Fruit fly (Drosophila melanogaster): ENCODE measurements around the gene CG7914.

The CG7914 gene

DNA sequence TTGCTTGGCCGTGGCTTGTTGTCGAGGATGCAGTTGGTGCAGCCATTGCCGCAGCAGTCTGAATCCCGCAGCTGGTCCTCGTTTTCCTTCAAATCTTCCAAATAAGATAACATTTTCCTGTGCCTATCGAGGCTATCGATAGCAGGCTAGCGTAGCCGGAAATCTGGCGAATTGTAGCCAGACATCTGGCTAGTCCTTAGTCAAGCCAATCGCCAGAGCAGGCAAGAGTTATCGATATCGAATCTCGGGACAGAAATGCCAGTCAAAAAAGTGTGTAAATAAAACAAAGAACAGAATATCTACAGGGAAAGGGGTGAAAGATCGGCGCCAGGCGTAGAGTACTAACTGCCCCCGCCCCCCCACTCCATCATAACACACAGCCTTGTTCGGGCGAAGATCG lies at the start of gene CG7914, which contains the start of gene CG14194:
TSS of gene CG7914 (minus strand) at position 113 of the 400 bp plus-strand sequence.
TSS of gene CG14194 (plus strand) at position 220 of the 400 bp plus-strand sequence.
- TF ChIP-seq usp (GFP tag; optimal IDR thresholded peaks at IDR 0.05) (no peak), Dll (optimal IDR thresholded peaks at IDR 0.05) (no peak), EcR (GFP tag; optimal IDR thresholded peaks at IDR 0.05) (no peak), psq (optimal IDR thresholded peaks at IDR 0.05) (no peak), CG8478 (optimal IDR thresholded peaks at IDR 0.05) (no peak), pan (optimal IDR thresholded peaks at IDR 0.05) (no peak)

- TF ChIP-seq psq (optimal IDR thresholded peaks at IDR 0.05) (no peak), EcR (GFP tag; optimal IDR thresholded peaks at IDR 0.05) (no peak), pan (optimal IDR thresholded peaks at IDR 0.05) (no peak), Dll (optimal IDR thresholded peaks at IDR 0.05) (no peak), usp (GFP tag; optimal IDR thresholded peaks at IDR 0.05) (no peak), CG8478 (optimal IDR thresholded peaks at IDR 0.05) (no peak)
Measured at dm6 chrX:19241790-19242373, 48.6 kb upstream of the CG7914 start, which contains the start of gene CG14196. TSS of gene CG14196 (minus strand) at chrX:19241840.

DNA sequence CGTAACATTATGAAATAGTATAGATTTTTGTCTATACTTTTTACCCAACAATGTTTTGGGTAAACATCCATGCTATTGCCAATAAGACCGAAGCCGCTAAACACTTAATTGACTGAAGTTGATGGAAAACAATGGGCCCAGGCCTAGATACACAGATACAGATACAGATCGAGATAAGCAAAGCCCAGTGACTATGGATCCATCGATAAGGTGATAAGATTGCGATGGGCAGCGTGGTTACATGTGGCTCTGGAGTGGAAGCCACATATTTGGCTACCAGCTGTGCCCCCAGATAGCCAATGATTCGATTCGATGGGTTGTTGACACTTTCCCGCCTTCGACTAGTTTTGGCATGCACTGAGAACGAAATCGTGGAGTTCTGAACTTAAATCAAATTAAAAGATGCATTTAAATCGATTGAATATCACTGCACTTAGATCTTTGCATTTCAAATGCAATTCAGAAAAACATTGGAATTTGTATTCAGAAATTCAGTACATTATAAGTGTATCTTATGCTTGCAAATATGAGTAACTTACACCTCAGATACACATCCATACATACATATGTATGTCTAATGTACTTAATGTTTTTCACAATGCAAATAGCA lies 47.1 kb upstream of the CG7914 start:
- TF ChIP-seq usp (GFP tag; optimal IDR thresholded peaks at IDR 0.05) = no peak
- no peak for TF ChIP-seq psq (optimal IDR thresholded peaks at IDR 0.05)
- TF ChIP-seq Dll (optimal IDR thresholded peaks at IDR 0.05) = no peak
- TF ChIP-seq EcR (GFP tag; optimal IDR thresholded peaks at IDR 0.05) = no peak
- TF ChIP-seq CG8478 (optimal IDR thresholded peaks at IDR 0.05) = no peak
- no peak for TF ChIP-seq pan (optimal IDR thresholded peaks at IDR 0.05)

- no peak for TF ChIP-seq psq (optimal IDR thresholded peaks at IDR 0.05)
Measured at dm6 chrX:19239365-19239764, 46.1 kb upstream of the CG7914 start.

DNA sequence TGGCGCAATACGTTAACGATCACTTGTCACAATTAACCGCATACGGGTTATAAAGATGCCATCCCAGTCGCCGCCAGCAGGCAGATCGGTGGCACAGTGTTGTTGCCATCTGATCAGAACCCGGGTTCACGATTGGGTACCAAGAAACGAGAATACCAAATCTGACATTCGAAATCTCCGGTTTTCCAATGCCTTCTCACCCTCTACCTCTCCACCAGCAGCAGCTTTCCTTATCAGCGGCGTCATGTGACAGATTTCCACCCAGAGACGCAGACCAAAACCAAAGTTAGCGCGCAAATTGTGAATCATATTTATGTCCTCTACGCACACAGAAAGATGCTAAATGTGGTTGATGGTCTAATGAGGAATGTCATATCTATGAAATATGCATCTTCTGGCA lies 45.4 kb upstream of the CG7914 start:
- TF ChIP-seq pan (optimal IDR thresholded peaks at IDR 0.05) (no peak), CG8478 (optimal IDR thresholded peaks at IDR 0.05) (no peak), psq (optimal IDR thresholded peaks at IDR 0.05) (no peak), usp (GFP tag; optimal IDR thresholded peaks at IDR 0.05) (no peak), Dll (optimal IDR thresholded peaks at IDR 0.05) (no peak), EcR (GFP tag; optimal IDR thresholded peaks at IDR 0.05) (no peak)

dm6 chrX:19229855-19230433 lies 36.7 kb upstream of the CG7914 start:
- TF ChIP-seq usp (GFP tag; optimal IDR thresholded peaks at IDR 0.05) (no peak), psq (optimal IDR thresholded peaks at IDR 0.05) (no peak), CG8478 (optimal IDR thresholded peaks at IDR 0.05) (no peak), EcR (GFP tag; optimal IDR thresholded peaks at IDR 0.05) (no peak), Dll (optimal IDR thresholded peaks at IDR 0.05) (no peak), pan (optimal IDR thresholded peaks at IDR 0.05) (no peak)

DNA sequence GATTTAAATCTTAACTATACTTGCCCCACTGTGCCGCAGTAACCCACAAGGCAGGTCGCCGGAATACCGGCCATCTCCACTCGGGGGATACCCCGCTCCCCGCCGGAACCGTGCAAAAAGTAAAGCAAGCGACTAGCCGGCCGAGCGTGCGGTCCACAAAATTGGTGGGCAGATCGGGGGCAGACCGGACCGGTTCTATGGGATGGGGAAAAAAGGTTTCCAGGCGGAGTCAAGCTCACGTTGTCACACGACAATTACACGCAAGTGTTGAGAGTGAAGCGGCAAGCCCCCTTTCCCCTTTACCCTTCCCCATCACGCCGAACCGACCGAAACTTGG lies 32.0 kb upstream of the CG7914 start:
- TF ChIP-seq CG8478 (optimal IDR thresholded peaks at IDR 0.05) (no peak), pan (optimal IDR thresholded peaks at IDR 0.05) (no peak), psq (optimal IDR thresholded peaks at IDR 0.05) (no peak), EcR (GFP tag; optimal IDR thresholded peaks at IDR 0.05) (no peak), Dll (optimal IDR thresholded peaks at IDR 0.05) (no peak), usp (GFP tag; optimal IDR thresholded peaks at IDR 0.05) (no peak)

DNA sequence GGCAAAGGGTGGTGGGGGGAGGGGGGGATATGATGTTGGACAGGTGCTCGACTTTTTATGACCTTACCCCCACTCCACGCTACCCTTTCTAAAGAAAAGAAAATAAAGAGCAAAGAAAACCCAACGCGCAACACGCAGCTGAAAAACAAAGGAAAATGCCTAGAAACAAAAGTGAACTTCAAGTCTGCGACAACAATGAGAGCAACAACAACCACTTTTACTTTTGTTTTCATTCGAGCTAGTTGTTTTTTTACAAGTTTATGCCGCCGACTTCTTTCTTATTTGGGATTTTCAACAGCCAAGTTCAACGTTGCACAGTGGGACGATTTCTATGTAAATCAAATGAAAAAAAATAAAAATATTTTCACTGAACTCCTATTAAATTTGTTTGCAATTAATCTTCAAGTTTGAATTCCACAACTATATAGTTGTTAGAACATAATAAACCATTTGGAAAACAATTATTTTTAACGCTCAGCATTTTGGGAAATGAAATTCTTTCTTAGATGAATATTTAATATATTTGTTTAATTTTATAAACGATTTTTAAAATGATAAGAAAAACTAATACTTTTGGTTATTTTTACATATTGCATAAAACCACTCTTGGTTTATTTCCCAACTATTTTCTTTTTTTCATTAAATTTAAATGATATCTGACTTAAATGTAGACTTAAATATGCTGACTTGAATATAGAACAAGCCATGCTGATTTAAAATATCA lies 31.5 kb upstream of the CG7914 start:
- no peak for TF ChIP-seq psq (optimal IDR thresholded peaks at IDR 0.05)

DNA sequence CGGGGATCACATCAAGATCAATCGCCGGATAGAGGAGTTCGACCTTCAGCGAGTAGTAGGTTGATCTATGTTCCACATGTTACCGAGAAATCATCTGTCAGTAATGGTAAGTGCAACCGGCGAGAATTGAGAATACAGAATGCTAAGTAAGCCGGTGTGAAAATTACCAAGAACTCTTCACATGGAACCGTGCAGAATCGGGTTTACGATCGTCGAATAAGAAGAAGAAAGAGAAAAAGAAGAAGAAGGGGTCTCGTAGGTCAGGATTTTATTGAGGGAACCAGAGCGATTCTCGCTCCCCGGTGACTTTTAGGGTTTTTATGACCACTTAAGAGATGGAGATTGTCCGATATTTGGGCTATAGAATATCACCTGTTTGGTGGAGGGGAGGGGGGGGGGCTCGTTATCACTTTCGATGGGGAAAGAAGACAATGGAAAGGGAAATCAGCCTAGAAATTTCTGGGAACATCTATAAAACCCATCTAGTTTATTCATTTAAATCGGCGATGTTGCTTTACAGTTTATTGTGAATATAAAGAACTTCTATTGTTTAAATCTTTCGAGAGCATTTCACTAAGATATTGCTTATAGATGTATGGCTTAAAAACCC lies 27.8 kb upstream of the CG7914 start:
- no peak for TF ChIP-seq Dll (optimal IDR thresholded peaks at IDR 0.05)
- TF ChIP-seq pan (optimal IDR thresholded peaks at IDR 0.05) = no peak
- TF ChIP-seq usp (GFP tag; optimal IDR thresholded peaks at IDR 0.05) = no peak
- TF ChIP-seq psq (optimal IDR thresholded peaks at IDR 0.05) = no peak
- no peak for TF ChIP-seq EcR (GFP tag; optimal IDR thresholded peaks at IDR 0.05)
- no peak for TF ChIP-seq CG8478 (optimal IDR thresholded peaks at IDR 0.05)

DNA sequence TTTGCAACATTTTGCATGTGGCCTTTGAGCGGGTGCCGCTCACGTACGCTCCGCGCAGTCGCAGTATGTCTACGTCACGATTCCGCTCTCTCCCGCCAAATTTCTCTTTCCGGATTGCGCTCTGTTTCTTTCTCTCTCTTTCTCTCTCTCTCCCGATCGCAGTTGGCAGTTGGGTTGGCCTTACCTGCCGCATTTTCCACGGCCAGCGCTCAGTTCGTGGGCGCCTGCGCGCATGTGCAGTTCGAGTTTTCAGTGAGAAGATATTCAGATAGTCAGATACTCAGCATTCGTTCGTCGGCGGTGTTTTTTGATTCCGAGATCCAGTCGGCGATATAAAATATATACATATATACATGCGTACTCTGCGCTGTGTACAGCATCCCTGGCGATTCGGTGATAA lies 27.2 kb upstream of the CG7914 start, which contains the start of gene CG7884:
TSS of gene CG7884 (plus strand) at position 208 of the 400 bp plus-strand sequence.
- peak; percentile 76 for TF ChIP-seq Dll (optimal IDR thresholded peaks at IDR 0.05)
- no peak for TF ChIP-seq psq (optimal IDR thresholded peaks at IDR 0.05)

- no peak for TF ChIP-seq Dll (optimal IDR thresholded peaks at IDR 0.05)
- TF ChIP-seq usp (GFP tag; optimal IDR thresholded peaks at IDR 0.05) = no peak
- TF ChIP-seq pan (optimal IDR thresholded peaks at IDR 0.05) = no peak
- no peak for TF ChIP-seq CG8478 (optimal IDR thresholded peaks at IDR 0.05)
- TF ChIP-seq psq (optimal IDR thresholded peaks at IDR 0.05) = no peak
- TF ChIP-seq EcR (GFP tag; optimal IDR thresholded peaks at IDR 0.05) = no peak
Measured at dm6 chrX:19216671-19217070, 23.4 kb upstream of the CG7914 start.

DNA sequence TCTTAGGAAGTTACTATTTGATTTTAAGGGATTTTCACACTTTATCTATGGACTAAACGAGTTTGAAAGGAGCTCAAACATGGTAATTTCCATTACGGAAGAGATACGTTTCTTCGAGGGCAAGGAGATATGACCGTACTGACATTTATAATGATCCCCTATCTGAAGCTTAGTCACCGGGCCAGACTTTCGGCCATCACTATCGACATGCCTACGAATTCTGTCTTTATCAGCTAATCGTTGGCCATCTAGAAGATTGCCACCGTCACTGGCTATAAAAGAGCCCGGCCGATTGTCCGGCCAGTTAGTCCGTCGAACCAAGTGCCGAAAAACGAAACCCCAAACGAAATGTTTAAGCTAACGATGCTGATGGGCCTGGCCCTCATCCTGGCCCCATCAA lies 22.0 kb upstream of the CG7914 start, which contains the start of gene Muc18B:
TSS of gene Muc18B (plus strand) at position 301 of the 400 bp plus-strand sequence.
- TF ChIP-seq CG8478 (optimal IDR thresholded peaks at IDR 0.05) (no peak), usp (GFP tag; optimal IDR thresholded peaks at IDR 0.05) (no peak), Dll (optimal IDR thresholded peaks at IDR 0.05) (no peak), EcR (GFP tag; optimal IDR thresholded peaks at IDR 0.05) (no peak), pan (optimal IDR thresholded peaks at IDR 0.05) (no peak), psq (optimal IDR thresholded peaks at IDR 0.05) (no peak)

Measured in whole organism.